Worm (Caenorhabditis elegans): ENCODE data around the gene trul-1.

DNA sequence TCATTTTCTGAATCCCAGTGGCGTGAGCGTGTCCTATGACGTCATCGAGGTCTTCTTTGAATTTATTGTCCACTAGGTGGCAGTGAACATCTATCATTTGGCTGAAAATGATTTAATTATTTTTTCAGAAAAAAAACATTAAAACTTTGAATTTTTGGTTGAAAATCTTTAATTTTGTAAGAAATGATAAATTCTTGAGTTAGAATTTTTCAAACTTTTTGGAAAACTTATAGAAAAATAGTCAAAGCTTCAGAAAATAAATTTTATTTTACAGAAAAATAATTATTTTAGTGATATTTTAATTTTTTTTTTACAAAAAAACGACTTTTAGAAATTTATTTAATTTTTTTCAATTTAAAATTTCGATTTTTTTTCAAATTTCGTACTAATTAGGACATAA lies 3.7 kb downstream of the trul-1 start, which contains the start of gene B0432.8:
- TF ChIP-seq ama-1 (optimal IDR thresholded peaks at IDR 0.05) (no peak), flt-1 (GFP tag; IDR thresholded peaks at IDR 0.05) (no peak), ceh-36 (tag; optimal IDR thresholded peaks at IDR 0.05) (no peak), F13C5.2 (tag; optimal IDR thresholded peaks at IDR 0.05) (no peak), tbx-37 (GFP tag; conservative IDR thresholded peaks at IDR 0.05) (no peak), ceh-13 (GFP tag; optimal IDR thresholded peaks at IDR 0.05) (no peak), aly-1 (tag; optimal IDR thresholded peaks at IDR 0.05) (no peak)
